Fruit fly (Drosophila melanogaster) whole organism, embryonic: ENCODE results near the gene SmD1.

Experiments
- Atf6 ChIP-seq: fragments of 200-800 bp; sonication (Bioruptor generic); IDR thresholded peaks from 2 replicates; pipeline ENCODE4 v1.3.6; 2022; ENCODE audit warnings: missing biosample characterization, missing genetic modification characterization
- BEAF-32 ChIP-seq: fragments of 200-800 bp; sonication (Bioruptor generic); optimal IDR thresholded peaks from 3 replicates; lab custom pipeline; 2017; ENCODE audit warnings: missing biosample characterization, missing genetic modification characterization, mild to moderate bottlenecking, moderate library complexity, missing genetic modification reagents
- Bgb ChIP-seq: fragments of 200-800 bp; sonication (Bioruptor generic); IDR thresholded peaks from 2 replicates; pipeline ENCODE4 v1.3.6; 2022; ENCODE audit warnings: missing biosample characterization, missing genetic modification characterization; ENCODE audit not compliant: partially characterized antibody
- BtbVII ChIP-seq: fragments of 200-800 bp; sonication (Bioruptor generic); optimal IDR thresholded peaks from 3 replicates; lab custom pipeline; 2017; ENCODE audit warnings: missing biosample characterization, mild to moderate bottlenecking, missing genetic modification characterization
- CG11695 ChIP-seq: fragments of 200-800 bp; sonication (Bioruptor generic); IDR thresholded peaks from 3 replicates; pipeline ENCODE4 v1.3.6; 2022; ENCODE audit warnings: missing biosample characterization, missing genetic modification characterization
- CG11696 ChIP-seq: fragments of 200-800 bp; sonication (Bioruptor generic); IDR thresholded peaks from 2 replicates; pipeline ENCODE4 v1.3.6; 2022; ENCODE audit warnings: missing biosample characterization, missing genetic modification characterization
- CG14860 ChIP-seq: fragments of 200-800 bp; sonication (Bioruptor generic); IDR thresholded peaks from 3 replicates; pipeline ENCODE4 v1.3.6; 2022; ENCODE audit warnings: missing biosample characterization, missing genetic modification characterization; ENCODE audit not compliant: partially characterized antibody
- CG16813 ChIP-seq: fragments of 200-800 bp; sonication (Bioruptor generic); IDR thresholded peaks from 3 replicates; pipeline ENCODE4 v1.3.6; 2022; ENCODE audit warnings: missing biosample characterization, missing genetic modification characterization; ENCODE audit not compliant: partially characterized antibody
- CG2116 ChIP-seq: fragments of 200-800 bp; sonication (Bioruptor generic); optimal IDR thresholded peaks from 3 replicates; lab custom pipeline; 2018; ENCODE audit warnings: missing biosample characterization, mild to moderate bottlenecking, missing genetic modification characterization
- CG2129 ChIP-seq: fragments of 200-800 bp; sonication (Bioruptor generic); IDR thresholded peaks from 2 replicates; pipeline ENCODE4 v1.3.6; 2022; ENCODE audit warnings: missing biosample characterization, missing genetic modification characterization; ENCODE audit not compliant: partially characterized antibody
- CG30431 ChIP-seq: fragments of 200-800 bp; sonication (Bioruptor generic); optimal IDR thresholded peaks from 2 replicates; lab custom pipeline; 2017; ENCODE audit warnings: missing biosample characterization, missing genetic modification characterization
- CG34224 ChIP-seq: fragments of 200-800 bp; sonication (Bioruptor generic); IDR thresholded peaks from 3 replicates; pipeline ENCODE4 v1.3.6; 2022; ENCODE audit warnings: missing biosample characterization, missing genetic modification characterization; ENCODE audit not compliant: partially characterized antibody
- CG34422 ChIP-seq: fragments of 200-800 bp; sonication (Bioruptor generic); IDR thresholded peaks from 3 replicates; pipeline ENCODE4 v1.3.6; 2022; ENCODE audit warnings: missing biosample characterization, missing genetic modification characterization
- CG42726 ChIP-seq: fragments of 200-800 bp; sonication (Bioruptor generic); IDR thresholded peaks from 2 replicates; pipeline ENCODE4 v1.3.6; 2022; ENCODE audit warnings: missing biosample characterization, missing genetic modification characterization; ENCODE audit not compliant: partially characterized antibody
- CG4282 ChIP-seq: fragments of 200-800 bp; sonication (Bioruptor generic); optimal IDR thresholded peaks from 2 replicates; lab custom pipeline; 2016; ENCODE audit warnings: missing biosample characterization, missing genetic modification characterization
- CG7963 ChIP-seq: fragments of 200-800 bp; sonication (Bioruptor generic); IDR thresholded peaks from 3 replicates; pipeline ENCODE4 v1.3.6; 2022; ENCODE audit warnings: missing biosample characterization, missing genetic modification characterization; ENCODE audit not compliant: partially characterized antibody
- Deaf1 ChIP-seq: fragments of 200-800 bp; optimal IDR thresholded peaks from 3 replicates; lab custom pipeline; 2019; ENCODE audit warnings: missing biosample characterization, mild to moderate bottlenecking, missing genetic modification characterization, moderate library complexity
- Dref ChIP-seq: fragments of 200-800 bp; sonication (Bioruptor generic); IDR thresholded peaks from 2 replicates; pipeline ENCODE4 v1.3.6; 2022; ENCODE audit warnings: missing biosample characterization, missing genetic modification characterization
- E2f2 ChIP-seq: fragments of 200-800 bp; sonication (Bioruptor generic); IDR thresholded peaks from 2 replicates; pipeline ENCODE4 v1.3.6; 2022; ENCODE audit warnings: missing biosample characterization, missing genetic modification characterization
- MESR4 ChIP-seq: fragments of 200-800 bp; sonication (Bioruptor generic); optimal IDR thresholded peaks from 2 replicates; lab custom pipeline; 2018; ENCODE audit warnings: missing biosample characterization, mild to moderate bottlenecking, missing genetic modification characterization, moderate library complexity
- NK7.1 ChIP-seq: fragments of 200-800 bp; sonication (Bioruptor generic); optimal IDR thresholded peaks from 3 replicates; lab custom pipeline; 2016; ENCODE audit warnings: missing biosample characterization, missing genetic modification characterization
- Sox102F ChIP-seq: fragments of 200-800 bp; sonication (Bioruptor generic); optimal IDR thresholded peaks from 2 replicates; lab custom pipeline; 2018; ENCODE audit warnings: missing biosample characterization, mild to moderate bottlenecking, missing genetic modification characterization, moderate library complexity
- Vsx1 ChIP-seq: fragments of 200-800 bp; sonication (Bioruptor generic); optimal IDR thresholded peaks from 2 replicates; lab custom pipeline; 2017; ENCODE audit warnings: missing biosample characterization, mild to moderate bottlenecking, missing genetic modification characterization, missing genetic modification reagents
- Xrp1 ChIP-seq: fragments of 200-800 bp; sonication (Bioruptor generic); IDR thresholded peaks from 2 replicates; pipeline ENCODE4 v1.3.6; 2022; ENCODE audit warnings: missing biosample characterization, missing genetic modification characterization
- YL-1 ChIP-seq: fragments of 200-800 bp; sonication (Bioruptor generic); optimal IDR thresholded peaks from 3 replicates; lab custom pipeline; 2017; ENCODE audit warnings: missing biosample characterization, mild to moderate bottlenecking, missing genetic modification characterization
- ato ChIP-seq: fragments of 200-800 bp; sonication (Bioruptor generic); IDR thresholded peaks from 2 replicates; pipeline ENCODE4 v1.3.6; 2022; ENCODE audit warnings: missing biosample characterization, missing genetic modification characterization; ENCODE audit not compliant: partially characterized antibody
- chinmo ChIP-seq: fragments of 200-800 bp; sonication (Bioruptor generic); IDR thresholded peaks from 4 replicates; pipeline ENCODE4 v1.3.6; 2022; ENCODE audit warnings: missing biosample characterization, missing genetic modification characterization; ENCODE audit not compliant: partially characterized antibody
- crp ChIP-seq, 2 experiments: fragments of 200-800 bp; sonication (Bioruptor generic); optimal IDR thresholded peaks; 2 replicates in 1 of 2; 3 replicates in 1 of 2; lab custom pipeline; 2017; ENCODE audit warnings: missing biosample characterization in 2 of 2, missing genetic modification characterization in 2 of 2, mild to moderate bottlenecking in 1 of 2, moderate library complexity in 1 of 2
- disco-r ChIP-seq: fragments of 200-800 bp; sonication (Bioruptor generic); optimal IDR thresholded peaks from 2 replicates; lab custom pipeline; 2016; ENCODE audit warnings: missing biosample characterization, missing genetic modification characterization
- eve ChIP-seq, 2 experiments: fragments of >200 bp; optimal IDR thresholded peaks; 2 replicates each; lab custom pipeline; 2017; ENCODE audit warnings: missing biosample characterization in 2 of 2, missing genetic modification characterization in 2 of 2
- fd3F ChIP-seq: fragments of 200-800 bp; sonication (Bioruptor generic); optimal IDR thresholded peaks from 2 replicates; lab custom pipeline; 2018; ENCODE audit warnings: missing biosample characterization, mild to moderate bottlenecking, missing genetic modification characterization, moderate library complexity
- gfzf ChIP-seq: fragments of 200-800 bp; sonication (Bioruptor generic); optimal IDR thresholded peaks from 2 replicates; lab custom pipeline; 2016; ENCODE audit warnings: missing biosample characterization, mild to moderate bottlenecking, missing genetic modification characterization, moderate library complexity
- grn ChIP-seq: fragments of 200-800 bp; sonication (Bioruptor generic); optimal IDR thresholded peaks from 3 replicates; lab custom pipeline; 2017; ENCODE audit warnings: missing biosample characterization, missing genetic modification characterization
- gsb-n ChIP-seq: fragments of 200-800 bp; sonication (Bioruptor generic); optimal IDR thresholded peaks from 3 replicates; lab custom pipeline; 2018; ENCODE audit warnings: missing biosample characterization, mild to moderate bottlenecking, missing genetic modification characterization
- hb ChIP-seq: fragments of 200-800 bp; sonication (Bioruptor generic); IDR thresholded peaks from 3 replicates; pipeline ENCODE4 v1.3.6; 2022; ENCODE audit warnings: missing biosample characterization, missing genetic modification characterization; ENCODE audit not compliant: partially characterized antibody
- hkb ChIP-seq, 2 experiments: fragments of 200-800 bp in 1 of 2; fragments of >200 bp in 1 of 2; sonication (Bioruptor generic) in 1 of 2; IDR thresholded peaks in 1 of 2; optimal IDR thresholded peaks in 1 of 2; 2 replicates each; pipeline versions ENCODE4 v1.3.6 to Lab custom; 2017 to 2022; ENCODE audit warnings: missing biosample characterization in 1 of 2, missing genetic modification characterization in 1 of 2
- mirr ChIP-seq: fragments of 200-800 bp; sonication (Bioruptor generic); optimal IDR thresholded peaks from 3 replicates; lab custom pipeline; 2018; ENCODE audit warnings: missing biosample characterization, mild to moderate bottlenecking, missing genetic modification characterization
- mld ChIP-seq: fragments of 200-800 bp; sonication (Bioruptor generic); IDR thresholded peaks from 3 replicates; pipeline ENCODE4 v1.3.6; 2022; ENCODE audit warnings: missing biosample characterization, missing genetic modification characterization; ENCODE audit not compliant: partially characterized antibody
- nerfin-2 ChIP-seq: fragments of 200-800 bp; sonication (Bioruptor generic); IDR thresholded peaks from 2 replicates; pipeline ENCODE4 v1.3.6; 2022; ENCODE audit warnings: missing biosample characterization, missing genetic modification characterization; ENCODE audit not compliant: partially characterized antibody
- pho ChIP-seq: fragments of 200-800 bp; sonication (Bioruptor generic); optimal IDR thresholded peaks from 2 replicates; lab custom pipeline; 2016; ENCODE audit warnings: missing biosample characterization, missing genetic modification characterization
- pros ChIP-seq: fragments of 200-800 bp; sonication (Bioruptor generic); optimal IDR thresholded peaks from 3 replicates; lab custom pipeline; 2019; ENCODE audit warnings: missing biosample characterization, mild to moderate bottlenecking, missing genetic modification characterization, moderate library complexity
- sna ChIP-seq: fragments of 200-800 bp; sonication (Bioruptor generic); IDR thresholded peaks from 2 replicates; pipeline ENCODE4 v1.3.6; 2022; ENCODE audit warnings: missing biosample characterization, missing genetic modification characterization; ENCODE audit not compliant: partially characterized antibody
- unc-4 ChIP-seq: fragments of 200-800 bp; sonication (Bioruptor generic); IDR thresholded peaks from 2 replicates; pipeline ENCODE4 v1.3.6; 2022; ENCODE audit warnings: missing biosample characterization, missing genetic modification characterization; ENCODE audit not compliant: partially characterized antibody
- vnd ChIP-seq: fragments of 200-800 bp; sonication (Bioruptor generic); IDR thresholded peaks from 3 replicates; pipeline ENCODE4 v1.3.6; 2022; ENCODE audit warnings: missing biosample characterization, missing genetic modification characterization; ENCODE audit not compliant: partially characterized antibody
- zen2 ChIP-seq: fragments of 200-800 bp; sonication (Bioruptor generic); IDR thresholded peaks from 3 replicates; pipeline ENCODE4 v1.3.6; 2022; ENCODE audit warnings: missing biosample characterization, missing genetic modification characterization; ENCODE audit not compliant: partially characterized antibody

Gene SmD1

DNA sequence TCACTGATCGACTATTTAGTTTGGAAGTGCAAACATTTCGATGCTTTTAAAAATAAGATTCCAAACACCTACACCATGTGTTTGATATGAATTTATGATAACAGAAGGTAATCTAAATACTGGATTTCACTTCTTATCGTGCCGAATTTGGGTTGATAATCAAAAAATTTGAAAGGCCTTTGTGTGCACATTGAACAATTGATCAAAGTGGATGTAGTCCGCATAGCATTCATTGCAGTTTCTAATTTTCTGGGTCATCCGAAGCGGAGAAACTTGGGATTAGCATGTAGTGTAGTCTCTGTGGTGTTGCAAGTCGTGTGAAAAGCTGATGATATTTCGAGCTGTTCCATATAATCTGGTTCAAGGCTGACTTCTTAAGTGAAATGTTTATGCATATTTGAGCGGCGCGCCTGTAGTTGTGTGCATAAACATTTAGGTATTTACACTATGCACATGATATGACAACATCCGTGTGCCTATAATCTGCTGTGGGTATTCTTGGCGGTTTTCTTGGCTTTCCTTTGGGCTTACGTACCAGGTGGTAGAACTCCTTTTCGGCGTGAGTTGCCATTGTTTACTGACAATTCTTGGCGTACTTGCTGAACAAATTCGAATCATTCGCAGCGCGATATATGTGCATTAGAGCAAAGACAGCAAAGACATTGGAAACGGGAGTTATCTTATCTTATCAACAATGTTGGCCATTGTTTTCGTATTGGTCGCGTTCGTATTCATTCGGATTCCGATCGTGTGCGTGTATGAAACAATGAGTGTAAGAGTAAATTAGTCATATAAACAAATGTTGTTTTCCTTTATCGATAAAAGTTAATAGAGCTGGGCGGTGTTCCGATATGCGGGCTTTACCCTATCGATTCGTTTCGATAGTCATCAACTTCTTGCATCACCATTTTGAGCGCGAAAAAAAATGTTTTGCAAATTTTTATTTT is 38.6 kb upstream of the SmD1 start, which contains the start of gene Hip1 (continued):
- TF ChIP-seq pho (GFP tag; lab: Kevin White, UChicago) (no peak), Sox102F (GFP tag; lab: Kevin White, UChicago) (no peak), CG42726 (GFP tag; lab: Robert Waterston, UW) (peak; percentile 84), Bgb (GFP tag; lab: Robert Waterston, UW) (peak; percentile 93), mld (peak; percentile 81), zen2 (GFP tag; lab: Robert Waterston, UW) (peak; percentile 82), CG7963 (GFP tag; lab: Robert Waterston, UW) (peak; percentile 70; the same call in 2 of the 3 replicates), CG34422 (GFP tag; lab: Robert Waterston, UW) (no peak), gfzf (GFP tag; lab: Kevin White, UChicago) (peak; percentile 15), mirr (peak; percentile 96), CG4282 (GFP tag; lab: Kevin White, UChicago) (no peak), NK7.1 (GFP tag; lab: Kevin White, UChicago) (no peak), CG2129 (peak; percentile 61), CG34224 (GFP tag; lab: Robert Waterston, UW) (peak; percentile 92), MESR4 (GFP tag; lab: Kevin White, UChicago) (peak; percentile 50), hb (GFP tag; lab: Robert Waterston, UW) (peak; percentile 66; the same call in 1 of the 3 replicates), CG2116 (peak; percentile 66), BEAF-32 (peak; percentile 86), crp (GFP tag; optimal IDR thresholded peaks at IDR 0.05; lab: Kevin White, UChicago) (peak in 1 of 2 experiments; percentile 7), grn (GFP tag; lab: Kevin White, UChicago) (peak; percentile 21), Vsx1 (GFP tag; lab: Kevin White, UChicago) (no peak), CG30431 (GFP tag; lab: Kevin White, UChicago) (no peak), Atf6 (GFP tag; lab: Robert Waterston, UW) (no peak), sna (GFP tag; lab: Robert Waterston, UW) (peak; percentile 85), chinmo (GFP tag; lab: Robert Waterston, UW) (peak; percentile 91; the same call in 3 of the 4 replicates), Xrp1 (GFP tag; lab: Robert Waterston, UW) (0 out of 2 replicates have a peak, but pooled peaks have one; percentile 7), fd3F (GFP tag; lab: Kevin White, UChicago) (no peak), YL-1 (GFP tag; lab: Kevin White, UChicago) (peak; percentile 0), vnd (GFP tag; lab: Robert Waterston, UW) (peak; percentile 82), ato (GFP tag; lab: Robert Waterston, UW) (peak; percentile 78), gsb-n (tag; lab: Kevin White, UChicago) (no peak), disco-r (GFP tag; lab: Kevin White, UChicago) (no peak), Dref (GFP tag; lab: Robert Waterston, UW) (peak; percentile 92), hkb (optimal IDR thresholded peaks at IDR 0.05; lab: Kevin White, UChicago) (no peak), hkb (GFP tag; IDR thresholded peaks at IDR 0.05; lab: Robert Waterston, UW) (peak; percentile 46; the same call in 1 of the 2 replicates), nerfin-2 (peak; percentile 80), eve (GFP tag; optimal IDR thresholded peaks at IDR 0.05; lab: Kevin White, UChicago) (peak in 1 of 2 experiments; percentile 67), E2f2 (GFP tag; lab: Robert Waterston, UW) (peak; percentile 96), BtbVII (no peak), CG14860 (GFP tag; lab: Robert Waterston, UW) (peak; percentile 78), CG11696 (no peak), pros (no peak), unc-4 (GFP tag; lab: Robert Waterston, UW) (peak; percentile 91), CG11695 (GFP tag; lab: Robert Waterston, UW) (no peak), Deaf1 (tag; lab: Kevin White, UChicago) (peak; percentile 95), CG16813 (GFP tag; lab: Robert Waterston, UW) (peak; percentile 80)
